Fruit fly (Drosophila melanogaster): ENCODE data around the gene CG11317.
A peak's percentile ranks its signal among the peaks of the same experiment; 100 is the strongest.

Gene CG11317

dm6 chr3R:31062344-31062964 lies 34.7 kb downstream of the CG11317 start (continued):
- TF ChIP-seq CG10431 (GFP tag; optimal IDR thresholded peaks at IDR 0.05) (no peak), CG1832 (GFP tag; optimal IDR thresholded peaks at IDR 0.05) (no peak), prd (optimal IDR thresholded peaks at IDR 0.05) (no peak), prd (GFP tag; IDR thresholded peaks at IDR 0.05) (peak; percentile 43; the same call in 1 of the 3 replicates), YL-1 (GFP tag; optimal IDR thresholded peaks at IDR 0.05) (no peak), ranshi (GFP tag; IDR thresholded peaks at IDR 0.05) (no peak), CG1603 (tag; optimal IDR thresholded peaks at IDR 0.05) (peak; percentile 22), hbn (GFP tag; IDR thresholded peaks at IDR 0.05; ENCODE audit: partially characterized antibody) (no peak), Ets65A (GFP tag) (no peak), Jarid2 (GFP tag; optimal IDR thresholded peaks at IDR 0.05) (peak; percentile 24), shn (GFP tag; optimal IDR thresholded peaks at IDR 0.05) (no peak), CG12104 (GFP tag; optimal IDR thresholded peaks at IDR 0.05) (no peak), CG2116 (GFP tag; optimal IDR thresholded peaks at IDR 0.05) (no peak), bcd (GFP tag; optimal IDR thresholded peaks at IDR 0.05) (no peak), CG15011 (GFP tag; optimal IDR thresholded peaks at IDR 0.05) (no peak), Blimp-1 (GFP tag; optimal IDR thresholded peaks at IDR 0.05) (no peak), CG12155 (GFP tag; optimal IDR thresholded peaks at IDR 0.05) (no peak), CG14710 (tag; optimal IDR thresholded peaks at IDR 0.05) (no peak), sisA (GFP tag; IDR thresholded peaks at IDR 0.05) (no peak), nom (GFP tag; optimal IDR thresholded peaks at IDR 0.05) (peak; percentile 94), Fer1 (GFP tag; optimal IDR thresholded peaks at IDR 0.05) (no peak), gt (GFP tag; IDR thresholded peaks at IDR 0.05) (no peak), chm (GFP tag; IDR thresholded peaks at IDR 0.05) (no peak), tin (GFP tag; optimal IDR thresholded peaks at IDR 0.05) (no peak), ap (GFP tag; IDR thresholded peaks at IDR 0.05) (no peak), Atf3 (GFP tag; optimal IDR thresholded peaks at IDR 0.05) (no peak), B-H1 (GFP tag; IDR thresholded peaks at IDR 0.05) (no peak), CG3995 (GFP tag; optimal IDR thresholded peaks at IDR 0.05) (no peak), nmo (GFP tag; optimal IDR thresholded peaks at IDR 0.05) (no peak), CG9727 (GFP tag; optimal IDR thresholded peaks at IDR 0.05) (no peak), Dfd (GFP tag; optimal IDR thresholded peaks at IDR 0.05) (no peak), nerfin-2 (GFP tag; IDR thresholded peaks at IDR 0.05; ENCODE audit: partially characterized antibody) (no peak), klu (GFP tag; IDR thresholded peaks at IDR 0.05) (no peak), NC2α (GFP tag; optimal IDR thresholded peaks at IDR 0.05) (no peak), zen (tag; optimal IDR thresholded peaks at IDR 0.05) (peak; percentile 19), CG12236 (GFP tag; optimal IDR thresholded peaks at IDR 0.05) (no peak), CG9876 (GFP tag; optimal IDR thresholded peaks at IDR 0.05) (no peak), CG6175 (GFP tag; IDR thresholded peaks at IDR 0.05) (no peak), D19A (tag; optimal IDR thresholded peaks at IDR 0.05) (no peak), Optix (GFP tag; IDR thresholded peaks at IDR 0.05) (no peak), D (optimal IDR thresholded peaks at IDR 0.05) (no peak), D (GFP tag; optimal IDR thresholded peaks at IDR 0.05) (no peak), CG8388 (GFP tag; optimal IDR thresholded peaks at IDR 0.05) (no peak), br (optimal IDR thresholded peaks at IDR 0.05) (no peak), CTCF (GFP tag; optimal IDR thresholded peaks at IDR 0.05) (no peak), CG10267 (tag; optimal IDR thresholded peaks at IDR 0.05) (no peak), luna (GFP tag; optimal IDR thresholded peaks at IDR 0.05) (no peak), CG13287 (GFP tag; IDR thresholded peaks at IDR 0.05; ENCODE audit: partially characterized antibody) (no peak; the same call in 1 of the 2 replicates), unc-4 (GFP tag; IDR thresholded peaks at IDR 0.05; ENCODE audit: partially characterized antibody) (no peak), slp2 (GFP tag; optimal IDR thresholded peaks at IDR 0.05) (no peak), az2 (GFP tag; optimal IDR thresholded peaks at IDR 0.05) (peak; percentile 5), CG4404 (GFP tag; IDR thresholded peaks at IDR 0.05) (no peak)
